Fruit fly (Drosophila melanogaster) whole organism: ENCODE measurements around the gene pzg.

Experiments
- CG8478 ChIP-seq: fragments of >200 bp; optimal IDR thresholded peaks from 2 replicates; lab custom pipeline; 2018; ENCODE audit warnings: inconsistent platforms
- Dll ChIP-seq: fragments of >200 bp; optimal IDR thresholded peaks from 2 replicates; lab custom pipeline; 2017
- EcR ChIP-seq, 2 experiments: fragments of >200 bp; optimal IDR thresholded peaks; 2 replicates each; lab custom pipeline; 2017; ENCODE audit warnings: missing biosample characterization in 2 of 2, missing genetic modification characterization in 2 of 2, missing genetic modification reagents in 2 of 2
- pan ChIP-seq: fragments of >200 bp; optimal IDR thresholded peaks from 2 replicates; lab custom pipeline; 2017
- psq ChIP-seq: fragments of >200 bp; optimal IDR thresholded peaks from 2 replicates; lab custom pipeline; 2017
- usp ChIP-seq: fragments of >200 bp; optimal IDR thresholded peaks from 2 replicates; lab custom pipeline; 2017; ENCODE audit warnings: missing biosample characterization, missing genetic modification characterization, mixed read lengths

DNA sequence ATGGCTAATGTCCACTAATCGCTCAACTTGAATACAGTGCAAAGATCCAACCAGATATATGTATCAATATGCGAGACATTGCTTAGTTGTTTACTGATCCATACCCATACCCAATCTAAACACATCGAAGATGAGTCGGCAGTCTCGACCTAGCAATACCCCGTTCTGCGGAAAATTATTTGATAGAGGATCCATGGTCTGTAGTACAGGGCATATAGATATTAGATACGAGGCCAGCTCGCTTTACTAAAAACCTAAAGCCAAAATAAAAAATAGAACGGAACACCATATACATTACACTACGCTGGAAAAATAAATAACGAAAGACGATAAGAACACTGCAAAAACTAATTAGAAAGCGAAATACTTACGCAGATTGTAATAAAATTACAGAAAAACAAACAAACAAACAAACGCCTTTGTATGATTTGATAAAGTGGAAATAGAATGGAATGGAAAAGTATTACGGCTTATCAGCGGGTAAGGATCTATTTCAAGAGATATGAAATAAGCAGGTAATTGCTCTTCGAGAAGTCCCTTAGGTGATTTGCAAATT is 19.7 kb upstream of the pzg start:
- TF ChIP-seq Dll (lab: Kevin White, UChicago) (no peak), psq (lab: Kevin White, UChicago) (no peak), EcR (GFP tag; optimal IDR thresholded peaks at IDR 0.05; lab: Kevin White, UChicago) (no peak), usp (GFP tag; lab: Kevin White, UChicago) (no peak), pan (lab: Kevin White, UChicago) (no peak), CG8478 (lab: Kevin White, UChicago) (no peak)
